Worm (Caenorhabditis elegans): Measurements from ENCODE around the gene ace-1.
A peak's percentile ranks its signal among the peaks of the same experiment; 100 is the strongest.

Gene ace-1

DNA sequence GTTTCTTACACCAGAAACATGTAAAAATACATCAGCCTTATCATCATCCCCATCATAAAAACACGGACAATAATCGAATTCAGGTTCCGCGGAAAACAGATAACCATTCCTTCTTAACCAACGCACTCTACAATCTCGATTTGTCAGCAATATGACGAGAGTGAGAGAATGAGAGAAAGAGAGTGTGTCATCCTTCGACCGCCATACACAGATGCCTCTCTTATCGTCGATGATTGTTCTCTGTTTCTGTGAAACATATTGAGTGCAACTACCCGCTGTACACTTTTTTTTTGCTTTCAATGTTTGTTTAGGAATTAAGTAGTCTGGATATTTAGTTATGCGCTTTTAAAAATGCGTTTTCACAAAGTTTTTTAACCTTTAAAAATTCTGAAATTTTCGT is 18.1 kb upstream of the ace-1 start (continued):
- TF ChIP-seq grh-1 (GFP tag; IDR thresholded peaks at IDR 0.05) (no peak), ceh-82 (tag; optimal IDR thresholded peaks at IDR 0.05) (peak in 1 of 3 experiments; percentile 16), pax-3 (tag; optimal IDR thresholded peaks at IDR 0.05) (no peak), unc-130 (tag; optimal IDR thresholded peaks at IDR 0.05) (no peak), xbp-1 (tag; optimal IDR thresholded peaks at IDR 0.05) (no peak), fkh-10 (GFP tag; optimal IDR thresholded peaks at IDR 0.05) (no peak), ceh-8 (GFP tag; optimal IDR thresholded peaks at IDR 0.05) (no peak), ztf-11 (tag; optimal IDR thresholded peaks at IDR 0.05) (no peak), pag-3 (tag; optimal IDR thresholded peaks at IDR 0.05; ENCODE audit: borderline replicate concordance, insufficient read depth) (no peak), ama-1 (optimal IDR thresholded peaks at IDR 0.05) (no peak), fkh-8 (tag; optimal IDR thresholded peaks at IDR 0.05) (no peak), lin-13 (GFP tag; optimal IDR thresholded peaks at IDR 0.05) (no peak), F16B12.6 (tag; optimal IDR thresholded peaks at IDR 0.05) (no peak), hlh-17 (GFP tag; optimal IDR thresholded peaks at IDR 0.05; ENCODE audit: borderline replicate concordance) (no peak), hlh-4 (tag; optimal IDR thresholded peaks at IDR 0.05) (no peak), mef-2 (tag; optimal IDR thresholded peaks at IDR 0.05) (no peak), zag-1 (tag; optimal IDR thresholded peaks at IDR 0.05) (no peak), nhr-20 (tag; optimal IDR thresholded peaks at IDR 0.05) (peak; percentile 75), ceh-90 (tag; optimal IDR thresholded peaks at IDR 0.05) (no peak), fos-1 (tag; optimal IDR thresholded peaks at IDR 0.05) (no peak), mep-1 (tag; optimal IDR thresholded peaks at IDR 0.05) (peak; percentile 41), isw-1 (GFP tag; IDR thresholded peaks at IDR 0.05) (no peak), rnt-1 (tag; optimal IDR thresholded peaks at IDR 0.05) (no peak), nhr-237 (tag; optimal IDR thresholded peaks at IDR 0.05) (no peak), elt-3 (tag; optimal IDR thresholded peaks at IDR 0.05) (peak in 2 of 6 experiments; percentile 64 to 85), skn-1 (tag; optimal IDR thresholded peaks at IDR 0.05) (peak; percentile 87), dsc-1 (tag; optimal IDR thresholded peaks at IDR 0.05) (no peak), unc-62 (GFP tag; optimal IDR thresholded peaks at IDR 0.05) (no peak), nhr-47 (tag; optimal IDR thresholded peaks at IDR 0.05) (no peak), nhr-19 (GFP tag; conservative IDR thresholded peaks at IDR 0.05) (peak; percentile 64), sox-4 (tag; optimal IDR thresholded peaks at IDR 0.05) (no peak), lin-35 (GFP tag; optimal IDR thresholded peaks at IDR 0.05) (peak in 1 of 2 experiments; percentile 75), snpc-4 (tag; optimal IDR thresholded peaks at IDR 0.05) (no peak), sptf-1 (tag; optimal IDR thresholded peaks at IDR 0.05) (no peak), nhr-84 (tag; optimal IDR thresholded peaks at IDR 0.05) (no peak), C34B4.2 (tag; optimal IDR thresholded peaks at IDR 0.05) (no peak), Y116A8C.19 (tag; optimal IDR thresholded peaks at IDR 0.05; ENCODE audit: borderline replicate concordance) (no peak), sup-37 (GFP tag; optimal IDR thresholded peaks at IDR 0.05) (no peak), irx-1 (tag; optimal IDR thresholded peaks at IDR 0.05) (no peak), efl-1 (optimal IDR thresholded peaks at IDR 0.05) (no peak), efl-1 (GFP tag; optimal IDR thresholded peaks at IDR 0.05 in 1 of 2) (no peak), pqm-1 (tag; optimal IDR thresholded peaks at IDR 0.05) (no peak), nhr-71 (tag; optimal IDR thresholded peaks at IDR 0.05) (peak; percentile 64), lin-39 (tag; optimal IDR thresholded peaks at IDR 0.05) (no peak), snu-23 (GFP tag; optimal IDR thresholded peaks at IDR 0.05) (peak; percentile 63), alr-1 (tag; optimal IDR thresholded peaks at IDR 0.05; ENCODE audit: borderline replicate concordance) (no peak), lir-3 (tag; optimal IDR thresholded peaks at IDR 0.05; ENCODE audit: poor library complexity) (no peak), aha-1 (tag; optimal IDR thresholded peaks at IDR 0.05) (no peak), vab-15 (tag; optimal IDR thresholded peaks at IDR 0.05) (no peak), nhr-11 (tag; optimal IDR thresholded peaks at IDR 0.05) (no peak)
